Fruit fly (Drosophila melanogaster): ENCODE results near the gene TwdlQ.

TwdlQ gene

dm6 chr3R:26700125-26700524 is 6.7 kb upstream of the TwdlQ start:
- TF ChIP-seq Rel (GFP tag; optimal IDR thresholded peaks at IDR 0.05) (no peak), Rel (tag; optimal IDR thresholded peaks at IDR 0.05) (no peak), Dfd (GFP tag; optimal IDR thresholded peaks at IDR 0.05) (no peak), rgr (GFP tag; optimal IDR thresholded peaks at IDR 0.05) (no peak), Vsx2 (GFP tag; optimal IDR thresholded peaks at IDR 0.05; ENCODE audit: partially characterized antibody) (no peak)

DNA sequence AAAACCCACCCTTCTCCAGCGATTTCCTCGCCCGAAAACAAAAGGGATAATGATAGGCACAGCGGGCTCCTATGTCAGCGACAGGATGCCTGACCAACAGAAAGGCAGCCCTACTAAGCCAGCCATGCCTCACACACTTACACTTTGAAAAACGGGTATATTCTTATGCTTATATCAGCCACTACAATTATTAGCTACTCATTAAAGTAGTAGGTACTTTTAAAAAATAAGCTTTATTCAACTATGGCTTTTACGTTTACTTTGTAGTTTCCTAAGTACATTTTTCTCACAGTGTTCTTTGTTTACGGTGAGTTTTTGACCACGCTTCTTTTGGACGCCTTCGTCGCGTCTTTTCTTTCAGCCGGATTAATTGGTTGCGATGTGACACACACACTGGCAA is 3.2 kb downstream of the TwdlQ start:
- no peak for TF ChIP-seq N (GFP tag; optimal IDR thresholded peaks at IDR 0.05)

- no peak for TF ChIP-seq Abd-B (GFP tag; optimal IDR thresholded peaks at IDR 0.05)
- no peak for TF ChIP-seq br (GFP tag; optimal IDR thresholded peaks at IDR 0.05)
- TF ChIP-seq CG32264 (GFP tag; optimal IDR thresholded peaks at IDR 0.05) = no peak
- no peak for TF ChIP-seq psq (GFP tag; optimal IDR thresholded peaks at IDR 0.05)
- TF ChIP-seq CrebA (GFP tag; optimal IDR thresholded peaks at IDR 0.05; ENCODE audit: borderline replicate concordance) = no peak
- no peak for TF ChIP-seq foxo (GFP tag; optimal IDR thresholded peaks at IDR 0.05)
- TF ChIP-seq pan (optimal IDR thresholded peaks at IDR 0.05) = no peak
- TF ChIP-seq rgr (GFP tag; optimal IDR thresholded peaks at IDR 0.05) = no peak
- no peak for TF ChIP-seq OdsH (GFP tag; optimal IDR thresholded peaks at IDR 0.05)
Measured at dm6 chr3R:26681947-26682346, 11.4 kb downstream of the TwdlQ start, which contains the start of gene beat-VII. Gene beat-VII (minus strand): TSS chr3R:26681966.

- TF ChIP-seq Hr78 (GFP tag; optimal IDR thresholded peaks at IDR 0.05) (no peak), br (GFP tag; optimal IDR thresholded peaks at IDR 0.05) (no peak), h (GFP tag; optimal IDR thresholded peaks at IDR 0.05) (no peak), CG9705 (GFP tag; optimal IDR thresholded peaks at IDR 0.05) (no peak), N (GFP tag; optimal IDR thresholded peaks at IDR 0.05) (no peak), GATAd (GFP tag; optimal IDR thresholded peaks at IDR 0.05) (no peak), psq (GFP tag; optimal IDR thresholded peaks at IDR 0.05) (no peak), brk (GFP tag; optimal IDR thresholded peaks at IDR 0.05) (no peak), Jra (GFP tag; optimal IDR thresholded peaks at IDR 0.05) (no peak), Sp1 (GFP tag; optimal IDR thresholded peaks at IDR 0.05) (no peak), sv (GFP tag; optimal IDR thresholded peaks at IDR 0.05) (no peak), HLH106 (tag; optimal IDR thresholded peaks at IDR 0.05) (no peak), rgr (GFP tag; optimal IDR thresholded peaks at IDR 0.05) (no peak), ey (GFP tag; optimal IDR thresholded peaks at IDR 0.05) (no peak), sage (GFP tag; optimal IDR thresholded peaks at IDR 0.05) (no peak), Dfd (GFP tag; optimal IDR thresholded peaks at IDR 0.05) (no peak)
Measured at dm6 chr3R:26671525-26672132, 21.8 kb downstream of the TwdlQ start.

dm6 chr3R:26670277-26670676 is 23.1 kb downstream of the TwdlQ start:
- no peak for TF ChIP-seq br (GFP tag; optimal IDR thresholded peaks at IDR 0.05)
- TF ChIP-seq psq (GFP tag; optimal IDR thresholded peaks at IDR 0.05) = no peak
- no peak for TF ChIP-seq fru (GFP tag; optimal IDR thresholded peaks at IDR 0.05)
- TF ChIP-seq lola (GFP tag; optimal IDR thresholded peaks at IDR 0.05) = no peak
- no peak for TF ChIP-seq Hr83 (GFP tag; optimal IDR thresholded peaks at IDR 0.05; ENCODE audit: poor library complexity, severe bottlenecking)
- TF ChIP-seq usp (GFP tag; optimal IDR thresholded peaks at IDR 0.05) = no peak
- TF ChIP-seq woc (GFP tag; optimal IDR thresholded peaks at IDR 0.05) = no peak
- no peak for TF ChIP-seq brk (GFP tag; optimal IDR thresholded peaks at IDR 0.05)

- TF ChIP-seq fru (GFP tag; optimal IDR thresholded peaks at IDR 0.05) (no peak), usp (GFP tag; optimal IDR thresholded peaks at IDR 0.05) (no peak), Vsx2 (GFP tag; optimal IDR thresholded peaks at IDR 0.05; ENCODE audit: partially characterized antibody) (no peak), h (GFP tag; optimal IDR thresholded peaks at IDR 0.05) (no peak), CG9705 (GFP tag; optimal IDR thresholded peaks at IDR 0.05) (no peak), Hr78 (GFP tag; optimal IDR thresholded peaks at IDR 0.05) (no peak), jim (GFP tag; optimal IDR thresholded peaks at IDR 0.05) (no peak), OdsH (GFP tag; optimal IDR thresholded peaks at IDR 0.05) (no peak), Sp1 (GFP tag; optimal IDR thresholded peaks at IDR 0.05) (no peak), brk (GFP tag; optimal IDR thresholded peaks at IDR 0.05) (no peak), Dif (GFP tag; optimal IDR thresholded peaks at IDR 0.05; ENCODE audit: partially characterized antibody) (no peak), rgr (GFP tag; optimal IDR thresholded peaks at IDR 0.05) (no peak), Dfd (GFP tag; optimal IDR thresholded peaks at IDR 0.05) (no peak), tai (GFP tag; optimal IDR thresholded peaks at IDR 0.05) (no peak), Hr83 (GFP tag; optimal IDR thresholded peaks at IDR 0.05; ENCODE audit: poor library complexity, severe bottlenecking) (no peak), dsf (GFP tag; optimal IDR thresholded peaks at IDR 0.05; ENCODE audit: borderline replicate concordance) (no peak), HLH106 (tag; optimal IDR thresholded peaks at IDR 0.05) (no peak)
Measured at dm6 chr3R:26656140-26656539, 37.2 kb downstream of the TwdlQ start, which contains the start of gene Tb. Gene Tb (plus strand): TSS chr3R:26656440.
